Worm (Caenorhabditis elegans): ENCODE measurements around the gene ins-10.
A peak's percentile ranks its signal among the peaks of the same experiment; 100 is the strongest.

ins-10 gene

DNA sequence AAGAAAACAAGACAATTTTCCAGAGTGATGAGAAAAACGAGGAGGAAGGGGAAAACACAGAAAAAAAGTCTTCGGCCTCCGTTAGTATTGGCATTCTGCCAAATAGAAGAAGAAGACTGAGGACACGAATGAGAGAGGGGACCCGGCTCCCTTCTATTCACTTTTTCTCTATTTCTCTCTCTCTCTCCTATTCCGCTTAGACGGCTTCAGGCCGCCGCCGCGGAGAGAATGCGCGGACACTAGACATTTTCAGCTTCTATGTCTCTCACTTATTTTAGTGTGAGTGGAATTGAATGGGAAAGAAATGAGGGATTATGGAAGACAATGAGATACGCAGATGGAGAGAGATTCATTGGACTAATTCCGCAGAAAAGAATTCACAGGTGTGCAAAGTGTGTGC, 26.9 kb upstream of the ins-10 start:
- TF ChIP-seq mep-1 (tag; optimal IDR thresholded peaks at IDR 0.05) = peak; percentile 16
- 0 out of 2 replicates have a peak, but pooled peaks have one; percentile 40 for TF ChIP-seq ctbp-1 (GFP tag; IDR thresholded peaks at IDR 0.05)
- peak; percentile 56 for TF ChIP-seq hmg-1.1 (GFP tag; IDR thresholded peaks at IDR 0.05)
- TF ChIP-seq gei-8 (GFP tag; optimal IDR thresholded peaks at IDR 0.05) = no peak
- peak in 1 of 2 experiments; percentile 47 for TF ChIP-seq lsy-2 (tag; optimal IDR thresholded peaks at IDR 0.05)
- TF ChIP-seq pha-4 (GFP tag; IDR thresholded peaks at IDR 0.05) = no peak
- TF ChIP-seq pha-4 (tag; optimal IDR thresholded peaks at IDR 0.05) = no peak
- TF ChIP-seq daf-8 (GFP tag; IDR thresholded peaks at IDR 0.05) = no peak
- peak; percentile 71; the same call in 1 of the 2 replicates for TF ChIP-seq daf-19 (GFP tag; conservative IDR thresholded peaks at IDR 0.05)
- no peak for TF ChIP-seq zip-2 (tag; optimal IDR thresholded peaks at IDR 0.05)
- no peak for TF ChIP-seq lim-7 (GFP tag; IDR thresholded peaks at IDR 0.05)
- TF ChIP-seq rbr-2 (tag; optimal IDR thresholded peaks at IDR 0.05) = peak; percentile 51

DNA sequence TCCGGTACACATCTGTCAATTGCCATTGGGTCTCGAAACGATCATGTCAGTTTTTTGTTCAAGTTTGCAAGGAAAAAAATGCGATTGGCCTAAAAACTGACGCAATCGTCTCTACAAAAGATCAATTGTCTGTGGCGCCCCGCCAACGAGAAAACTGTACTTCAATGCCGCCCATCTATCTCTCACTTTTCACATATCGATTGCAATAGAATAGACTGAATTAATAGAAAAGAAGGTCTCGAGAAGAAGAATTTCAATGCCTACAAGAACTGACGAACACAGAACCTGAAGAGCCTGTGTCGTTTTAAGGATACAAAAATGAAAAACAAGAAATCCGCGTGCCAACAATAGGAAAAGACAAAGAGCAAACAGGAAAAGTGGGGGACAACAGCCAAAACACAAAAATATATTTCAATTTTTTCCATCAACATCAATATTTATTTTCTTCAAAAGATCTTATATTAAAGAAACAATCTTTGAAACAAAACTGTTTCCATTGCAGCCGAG, 25.3 kb upstream of the ins-10 start:
- TF ChIP-seq nhr-76 (tag; optimal IDR thresholded peaks at IDR 0.05) (no peak), daf-19 (GFP tag; conservative IDR thresholded peaks at IDR 0.05) (peak; percentile 58; the same call in 1 of the 2 replicates), lsy-2 (tag; optimal IDR thresholded peaks at IDR 0.05) (peak in 1 of 2 experiments; percentile 76), aha-1 (tag) (peak; percentile 98), nhr-102 (tag; optimal IDR thresholded peaks at IDR 0.05) (peak; percentile 62), daf-16 (GFP tag; optimal IDR thresholded peaks at IDR 0.05) (peak in 1 of 2 experiments; percentile 39), daf-16 (tag; optimal IDR thresholded peaks at IDR 0.05) (peak; percentile 35), dmd-6 (GFP tag; IDR thresholded peaks at IDR 0.05) (peak; percentile 62; the same call in 1 of the 2 replicates), lin-29 (GFP tag; IDR thresholded peaks at IDR 0.05) (no peak), dve-1 (tag; optimal IDR thresholded peaks at IDR 0.05; ENCODE audit: insufficient read depth) (peak; percentile 87), lin-1 (GFP tag; IDR thresholded peaks at IDR 0.05) (no peak), lin-39 (tag; optimal IDR thresholded peaks at IDR 0.05) (no peak), lin-38 (GFP tag; IDR thresholded peaks at IDR 0.05) (peak; percentile 47), hlh-30 (tag; optimal IDR thresholded peaks at IDR 0.05; ENCODE audit: insufficient read depth) (peak; percentile 25), F26F4.8 (GFP tag; conservative IDR thresholded peaks at IDR 0.05) (no peak), arid-1 (GFP tag; conservative IDR thresholded peaks at IDR 0.05) (0 out of 2 replicates have a peak, but pooled peaks have one; percentile 5), nhr-28 (tag; optimal IDR thresholded peaks at IDR 0.05) (peak; percentile 3), spr-3 (GFP tag; optimal IDR thresholded peaks at IDR 0.05) (peak; percentile 14), gei-8 (GFP tag; optimal IDR thresholded peaks at IDR 0.05) (no peak), zfp-2 (tag; optimal IDR thresholded peaks at IDR 0.05) (no peak), nhr-6 (tag; optimal IDR thresholded peaks at IDR 0.05) (peak; percentile 69), mxl-2 (GFP tag; conservative IDR thresholded peaks at IDR 0.05) (no peak), dpl-1 (GFP tag; optimal IDR thresholded peaks at IDR 0.05) (peak; percentile 46), Y48G9A.11 (GFP tag; IDR thresholded peaks at IDR 0.05) (no peak), zfp-3 (GFP tag; conservative IDR thresholded peaks at IDR 0.05) (peak; percentile 72), skn-1 (tag; optimal IDR thresholded peaks at IDR 0.05) (no peak), ctbp-1 (GFP tag; IDR thresholded peaks at IDR 0.05) (0 out of 2 replicates have a peak, but pooled peaks have one; percentile 13), nhr-11 (tag; optimal IDR thresholded peaks at IDR 0.05) (no peak), snpc-1.2 (GFP tag; IDR thresholded peaks at IDR 0.05) (no peak), F49E8.2 (tag; optimal IDR thresholded peaks at IDR 0.05; ENCODE audit: borderline replicate concordance) (peak; percentile 14), fkh-10 (GFP tag; optimal IDR thresholded peaks at IDR 0.05) (no peak), aly-2 (tag; optimal IDR thresholded peaks at IDR 0.05) (no peak), daf-8 (GFP tag; IDR thresholded peaks at IDR 0.05) (no peak), ZK546.5 (tag; optimal IDR thresholded peaks at IDR 0.05) (no peak), rbr-2 (tag; optimal IDR thresholded peaks at IDR 0.05) (peak; percentile 28), pqm-1 (tag; optimal IDR thresholded peaks at IDR 0.05) (peak; percentile 26), zip-11 (GFP tag; IDR thresholded peaks at IDR 0.05) (no peak), pha-4 (GFP tag; IDR thresholded peaks at IDR 0.05) (peak; percentile 35; the same call in 1 of the 2 replicates), pha-4 (tag; optimal IDR thresholded peaks at IDR 0.05) (no peak), hmg-1.1 (GFP tag; IDR thresholded peaks at IDR 0.05) (no peak), php-3 (GFP tag; IDR thresholded peaks at IDR 0.05) (no peak), ceh-20 (GFP tag; IDR thresholded peaks at IDR 0.05) (0 out of 2 replicates have a peak, but pooled peaks have one; percentile 24), mep-1 (tag; optimal IDR thresholded peaks at IDR 0.05) (peak; percentile 21), R02D3.7 (tag; optimal IDR thresholded peaks at IDR 0.05) (no peak), fos-1 (tag; optimal IDR thresholded peaks at IDR 0.05) (no peak), nhr-10 (tag; optimal IDR thresholded peaks at IDR 0.05) (no peak)

Measured in whole organism, L4 larva.